Worm (Caenorhabditis elegans): ENCODE results near the gene H32C10.1.

The H32C10.1 gene

ce11 chrIV:5947555-5948151 lies 13.5 kb downstream of the H32C10.1 start, which contains the start of gene rps-25 (continued):
- TF ChIP-seq snpc-4 (GFP tag; optimal IDR thresholded peaks at IDR 0.05) = peak; percentile 76
- peak in 3 of 4 experiments; percentile 79 to 94 (median 90) for TF ChIP-seq snpc-4 (tag; optimal IDR thresholded peaks at IDR 0.05)
- no peak for TF ChIP-seq chd-7 (tag; optimal IDR thresholded peaks at IDR 0.05)
- no peak for TF ChIP-seq zim-3 (tag; optimal IDR thresholded peaks at IDR 0.05)
- no peak for TF ChIP-seq akir-1 (GFP tag; optimal IDR thresholded peaks at IDR 0.05)
- peak; percentile 62 for TF ChIP-seq F49E8.2 (tag; optimal IDR thresholded peaks at IDR 0.05; ENCODE audit: insufficient read depth)
- TF ChIP-seq aptf-2 (GFP tag; conservative IDR thresholded peaks at IDR 0.05) = no peak
- no peak for TF ChIP-seq atf-7 (tag; optimal IDR thresholded peaks at IDR 0.05)
- TF ChIP-seq tbp1 (GFP tag; optimal IDR thresholded peaks at IDR 0.05) = peak; percentile 66
- TF ChIP-seq lsy-27 (tag; optimal IDR thresholded peaks at IDR 0.05; ENCODE audit: borderline replicate concordance, insufficient read depth) = no peak
- no peak for TF ChIP-seq ztf-25 (GFP tag; IDR thresholded peaks at IDR 0.05)
- 0 out of 2 replicates have a peak, but pooled peaks have one; percentile 40 for TF ChIP-seq madf-3 (GFP tag; IDR thresholded peaks at IDR 0.05)
- no peak for TF ChIP-seq mxl-1 (tag; optimal IDR thresholded peaks at IDR 0.05)
- no peak for TF ChIP-seq Y56A3A.18 (GFP tag; IDR thresholded peaks at IDR 0.05)
- no peak for TF ChIP-seq let-526 (GFP tag; IDR thresholded peaks at IDR 0.05)
- TF ChIP-seq K11D2.4 (GFP tag; IDR thresholded peaks at IDR 0.05) = no peak
- no peak for TF ChIP-seq let-607 (tag; optimal IDR thresholded peaks at IDR 0.05)
- no peak for TF ChIP-seq him-1 (tag; optimal IDR thresholded peaks at IDR 0.05)
- TF ChIP-seq ZK185.1 (tag; optimal IDR thresholded peaks at IDR 0.05; ENCODE audit: poor library complexity, severe bottlenecking) = no peak
- TF ChIP-seq F39B2.1 (GFP tag; IDR thresholded peaks at IDR 0.05) = no peak
- TF ChIP-seq bed-2 (GFP tag; IDR thresholded peaks at IDR 0.05) = no peak

- TF ChIP-seq F22D6.2 (tag; optimal IDR thresholded peaks at IDR 0.05) (no peak), akir-1 (GFP tag; optimal IDR thresholded peaks at IDR 0.05) (no peak), ZK185.1 (tag; optimal IDR thresholded peaks at IDR 0.05; ENCODE audit: poor library complexity, severe bottlenecking) (no peak), attf-3 (GFP tag; conservative IDR thresholded peaks at IDR 0.05) (no peak)
Observed at ce11 chrIV:5948712-5949111, 14.6 kb downstream of the H32C10.1 start.

ce11 chrIV:5949964-5950363 lies 15.8 kb downstream of the H32C10.1 start:
- TF ChIP-seq snpc-4 (GFP tag; optimal IDR thresholded peaks at IDR 0.05) (peak; percentile 87), snpc-4 (tag; optimal IDR thresholded peaks at IDR 0.05) (peak; percentile 81 to 98 (median 95)), cebp-2 (GFP tag; IDR thresholded peaks at IDR 0.05) (no peak), snpc-3.4 (tag; optimal IDR thresholded peaks at IDR 0.05) (peak; percentile 79), tbp1 (GFP tag; optimal IDR thresholded peaks at IDR 0.05) (peak; percentile 36), snpc-1.1 (tag; optimal IDR thresholded peaks at IDR 0.05; ENCODE audit: insufficient read depth) (peak; percentile 89)

ce11 chrIV:5952966-5953365 lies 18.8 kb downstream of the H32C10.1 start:
- TF ChIP-seq sptf-2 (GFP tag; optimal IDR thresholded peaks at IDR 0.05) (no peak), lin-35 (GFP tag; optimal IDR thresholded peaks at IDR 0.05) (peak in 1 of 3 experiments; percentile 36), K12H6.12 (tag; optimal IDR thresholded peaks at IDR 0.05) (peak; percentile 30), madf-8 (GFP tag; conservative IDR thresholded peaks at IDR 0.05) (no peak), lin-26 (GFP tag; IDR thresholded peaks at IDR 0.05) (no peak), ceh-27 (GFP tag; optimal IDR thresholded peaks at IDR 0.05) (no peak), pbrm-1 (GFP tag; IDR thresholded peaks at IDR 0.05) (no peak), lin-54 (GFP tag; optimal IDR thresholded peaks at IDR 0.05) (no peak), lin-40 (tag; optimal IDR thresholded peaks at IDR 0.05) (peak; percentile 32), zim-3 (tag; optimal IDR thresholded peaks at IDR 0.05) (no peak), let-526 (GFP tag; IDR thresholded peaks at IDR 0.05) (no peak)

Measured in whole organism, young adult.